Fruit fly (Drosophila melanogaster) whole organism, embryonic: Measurements from ENCODE around the gene GstO2.

Experiments used
- ATbp ChIP-seq: fragments of 200-800 bp; sonication (Bioruptor generic); optimal IDR thresholded peaks from 2 replicates; lab custom pipeline; 2017; ENCODE audit warnings: missing biosample characterization, mild to moderate bottlenecking, missing genetic modification characterization, missing genetic modification reagents
- Ada2b ChIP-seq: fragments of 200-800 bp; sonication (Bioruptor generic); IDR thresholded peaks from 2 replicates; pipeline ENCODE4 v1.3.6; 2022; ENCODE audit warnings: missing biosample characterization, missing genetic modification characterization
- Bteb2 ChIP-seq: fragments of 200-800 bp; sonication (Bioruptor generic); optimal IDR thresholded peaks from 2 replicates; lab custom pipeline; 2016; ENCODE audit warnings: missing biosample characterization, missing genetic modification characterization
- C15 ChIP-seq: fragments of 200-800 bp; sonication (Bioruptor generic); IDR thresholded peaks from 3 replicates; pipeline ENCODE4 v1.3.6; 2022; ENCODE audit warnings: missing biosample characterization, missing genetic modification characterization
- CG10209 ChIP-seq: fragments of 200-800 bp; sonication (Bioruptor generic); optimal IDR thresholded peaks from 3 replicates; lab custom pipeline; 2017; ENCODE audit warnings: missing biosample characterization, mild to moderate bottlenecking, missing genetic modification characterization, missing genetic modification reagents
- CG11085 ChIP-seq: fragments of 200-800 bp; sonication (Bioruptor generic); IDR thresholded peaks from 2 replicates; pipeline ENCODE4 v1.3.6; 2022; ENCODE audit warnings: missing biosample characterization, missing genetic modification characterization
- CG12071 ChIP-seq: fragments of 200-800 bp; sonication (Bioruptor generic); optimal IDR thresholded peaks from 3 replicates; lab custom pipeline; 2018; ENCODE audit warnings: missing biosample characterization, mild to moderate bottlenecking, missing genetic modification characterization
- CG12219 ChIP-seq: fragments of 200-800 bp; sonication (Bioruptor generic); optimal IDR thresholded peaks from 3 replicates; lab custom pipeline; 2018; ENCODE audit warnings: missing biosample characterization, mild to moderate bottlenecking, missing genetic modification characterization
- CG15601 ChIP-seq: fragments of 200-800 bp; sonication (Bioruptor generic); optimal IDR thresholded peaks from 3 replicates; lab custom pipeline; 2019; ENCODE audit warnings: missing biosample characterization, mild to moderate bottlenecking, missing genetic modification characterization, moderate library complexity
- CG18764 ChIP-seq: fragments of 200-800 bp; sonication (Bioruptor generic); optimal IDR thresholded peaks from 3 replicates; lab custom pipeline; 2016; ENCODE audit warnings: missing biosample characterization, missing genetic modification characterization
- CG2120 ChIP-seq: fragments of 200-800 bp; sonication (Bioruptor generic); optimal IDR thresholded peaks from 3 replicates; lab custom pipeline; 2016; ENCODE audit warnings: missing biosample characterization, missing genetic modification characterization
- CG3838 ChIP-seq: fragments of 200-800 bp; sonication (Bioruptor generic); optimal IDR thresholded peaks from 3 replicates; lab custom pipeline; 2016; ENCODE audit warnings: missing biosample characterization, missing genetic modification characterization
- CG5245 ChIP-seq: fragments of 200-800 bp; sonication (Bioruptor generic); optimal IDR thresholded peaks from 3 replicates; lab custom pipeline; 2016; ENCODE audit warnings: missing biosample characterization, missing genetic modification characterization
- CG7839 ChIP-seq: fragments of 200-800 bp; sonication (Bioruptor generic); optimal IDR thresholded peaks from 3 replicates; lab custom pipeline; 2018; ENCODE audit warnings: missing biosample characterization, mild to moderate bottlenecking, missing genetic modification characterization, moderate library complexity
- CG7987 ChIP-seq: fragments of 200-800 bp; sonication (Bioruptor generic); optimal IDR thresholded peaks from 2 replicates; lab custom pipeline; 2018; ENCODE audit warnings: missing biosample characterization, mild to moderate bottlenecking, missing genetic modification characterization, moderate library complexity
- CG8281 ChIP-seq: fragments of 200-800 bp; sonication (Bioruptor generic); optimal IDR thresholded peaks from 2 replicates; lab custom pipeline; 2018; ENCODE audit warnings: missing biosample characterization, mild to moderate bottlenecking, missing genetic modification characterization, moderate library complexity
- CG8290 ChIP-seq, 3 experiments: fragments of 200-800 bp; sonication (Bioruptor generic); optimal IDR thresholded peaks; 2 replicates each; lab custom pipeline; 2016 to 2019; ENCODE audit warnings: missing biosample characterization in 3 of 3, missing genetic modification characterization in 3 of 3, mild to moderate bottlenecking in 2 of 3, moderate library complexity in 1 of 3
- CHES-1-like ChIP-seq: fragments of 200-800 bp; sonication (Bioruptor generic); optimal IDR thresholded peaks from 2 replicates; lab custom pipeline; 2016; ENCODE audit warnings: missing biosample characterization, missing genetic modification characterization
- D19B ChIP-seq: fragments of 200-800 bp; sonication (Bioruptor generic); optimal IDR thresholded peaks from 2 replicates; lab custom pipeline; 2017; ENCODE audit warnings: missing biosample characterization, mild to moderate bottlenecking, missing genetic modification characterization
- Deaf1 ChIP-seq: fragments of 200-800 bp; optimal IDR thresholded peaks from 3 replicates; lab custom pipeline; 2019; ENCODE audit warnings: missing biosample characterization, mild to moderate bottlenecking, missing genetic modification characterization, moderate library complexity
- Drgx ChIP-seq: fragments of 200-800 bp; sonication (Bioruptor generic); IDR thresholded peaks from 2 replicates; pipeline ENCODE4 v1.3.6; 2022; ENCODE audit warnings: missing biosample characterization, missing genetic modification characterization
- Ets65A ChIP-seq: fragments of 200-800 bp; sonication (Bioruptor generic); peaks from one replicate; lab custom pipeline; 2016; ENCODE audit warnings: missing biosample characterization, missing genetic modification characterization
- HHEX ChIP-seq: fragments of 200-800 bp; sonication (Bioruptor generic); optimal IDR thresholded peaks from 3 replicates; lab custom pipeline; 2017; ENCODE audit warnings: missing biosample characterization, mild to moderate bottlenecking, missing genetic modification characterization, missing genetic modification reagents
- Hey ChIP-seq: fragments of 200-800 bp; sonication (Bioruptor generic); optimal IDR thresholded peaks from 3 replicates; lab custom pipeline; 2018; ENCODE audit warnings: missing biosample characterization, mild to moderate bottlenecking, missing genetic modification characterization
- Hmx ChIP-seq: fragments of 200-800 bp; sonication (Bioruptor generic); optimal IDR thresholded peaks from 2 replicates; lab custom pipeline; 2016; ENCODE audit warnings: missing biosample characterization, missing genetic modification characterization
- NFAT ChIP-seq: fragments of 200-800 bp; sonication (Bioruptor generic); IDR thresholded peaks from 2 replicates; pipeline ENCODE4 v1.3.6; 2022; ENCODE audit warnings: missing biosample characterization, missing genetic modification characterization
- NfI ChIP-seq: fragments of 200-800 bp; sonication (Bioruptor generic); optimal IDR thresholded peaks from 3 replicates; lab custom pipeline; 2018; ENCODE audit warnings: missing biosample characterization, mild to moderate bottlenecking, missing genetic modification characterization, moderate library complexity
- Oaz ChIP-seq: fragments of 200-800 bp; sonication (Bioruptor generic); IDR thresholded peaks from 2 replicates; pipeline ENCODE4 v1.3.6; 2022; ENCODE audit warnings: missing biosample characterization, missing genetic modification characterization
- Side ChIP-seq: fragments of 200-800 bp; sonication (Bioruptor generic); optimal IDR thresholded peaks from 2 replicates; lab custom pipeline; 2016; ENCODE audit warnings: missing biosample characterization, missing genetic modification characterization
- Sin3A ChIP-seq: fragments of >200 bp; optimal IDR thresholded peaks from 2 replicates; lab custom pipeline; 2018
- Usf ChIP-seq: fragments of 200-800 bp; sonication (Bioruptor generic); optimal IDR thresholded peaks from 2 replicates; lab custom pipeline; 2017; ENCODE audit warnings: missing genotype, missing biosample characterization, missing genetic modification characterization
- ab ChIP-seq: fragments of 200-800 bp; sonication (Bioruptor generic); optimal IDR thresholded peaks from 2 replicates; lab custom pipeline; 2016; ENCODE audit warnings: missing biosample characterization, missing genetic modification characterization
- ac ChIP-seq: fragments of 200-800 bp; sonication (Bioruptor generic); optimal IDR thresholded peaks from 3 replicates; lab custom pipeline; 2017; ENCODE audit warnings: missing biosample characterization, mild to moderate bottlenecking, missing genetic modification characterization
- ase ChIP-seq: fragments of 200-800 bp; sonication (Bioruptor generic); IDR thresholded peaks from 3 replicates; pipeline ENCODE4 v1.3.6; 2022; ENCODE audit warnings: missing biosample characterization, missing genetic modification characterization
- cas ChIP-seq: fragments of 200-800 bp; sonication (Bioruptor generic); IDR thresholded peaks from 2 replicates; pipeline ENCODE4 v1.3.6; 2022; ENCODE audit warnings: missing biosample characterization, missing genetic modification characterization
- ci ChIP-seq: fragments of 200-800 bp; sonication (Bioruptor generic); IDR thresholded peaks from 3 replicates; pipeline ENCODE4 v1.3.6; 2022; ENCODE audit warnings: missing biosample characterization, missing genetic modification characterization
- crol ChIP-seq: fragments of 200-800 bp; sonication (Bioruptor generic); IDR thresholded peaks from 2 replicates; pipeline ENCODE4 v1.3.6; 2022; ENCODE audit warnings: missing biosample characterization, missing genetic modification characterization
- cwo ChIP-seq: fragments of 200-800 bp; sonication (Bioruptor generic); optimal IDR thresholded peaks from 3 replicates; lab custom pipeline; 2017; ENCODE audit warnings: missing biosample characterization, missing genetic modification characterization, mild to moderate bottlenecking, moderate library complexity, missing genetic modification reagents
- dati ChIP-seq: fragments of 200-800 bp; sonication (Bioruptor generic); IDR thresholded peaks from 2 replicates; pipeline ENCODE4 v1.3.6; 2022; ENCODE audit warnings: missing biosample characterization, missing genetic modification characterization
- disco-r ChIP-seq: fragments of 200-800 bp; sonication (Bioruptor generic); optimal IDR thresholded peaks from 2 replicates; lab custom pipeline; 2016; ENCODE audit warnings: missing biosample characterization, missing genetic modification characterization
- esg ChIP-seq: fragments of 200-800 bp; sonication (Bioruptor generic); conservative IDR thresholded peaks from 2 replicates; pipeline ENCODE4 v1.3.6; 2022; ENCODE audit warnings: missing biosample characterization, missing genetic modification characterization
- gro ChIP-seq: fragments of 200-800 bp; sonication (Bioruptor generic); optimal IDR thresholded peaks from 2 replicates; lab custom pipeline; 2016; ENCODE audit warnings: missing biosample characterization, missing genetic modification characterization
- hth ChIP-seq: fragments of >200 bp; optimal IDR thresholded peaks from 2 replicates; lab custom pipeline; 2017; ENCODE audit warnings: inconsistent platforms
- lov ChIP-seq, 2 experiments: fragments of 200-800 bp in 1 of 2; fragments of >200 bp in 1 of 2; sonication (Bioruptor generic) in 1 of 2; IDR thresholded peaks in 1 of 2; optimal IDR thresholded peaks in 1 of 2; 2 replicates in 1 of 2; 3 replicates in 1 of 2; pipeline versions ENCODE4 v1.3.6 to Lab custom; 2017 to 2022; ENCODE audit warnings: missing biosample characterization in 1 of 2, missing genetic modification characterization in 1 of 2
- nerfin-2 ChIP-seq: fragments of 200-800 bp; sonication (Bioruptor generic); IDR thresholded peaks from 2 replicates; pipeline ENCODE4 v1.3.6; 2022; ENCODE audit warnings: missing biosample characterization, missing genetic modification characterization; ENCODE audit not compliant: partially characterized antibody
- odd ChIP-seq: fragments of 200-800 bp; sonication (Bioruptor generic); optimal IDR thresholded peaks from 2 replicates; lab custom pipeline; 2017; ENCODE audit warnings: missing biosample characterization, mild to moderate bottlenecking, missing genetic modification characterization
- p53 ChIP-seq: fragments of 200-800 bp; sonication (Bioruptor generic); optimal IDR thresholded peaks from 2 replicates; lab custom pipeline; 2016; ENCODE audit warnings: missing biosample characterization, missing genetic modification characterization
- stc ChIP-seq: fragments of 200-800 bp; sonication (Bioruptor generic); IDR thresholded peaks from 2 replicates; pipeline ENCODE4 v1.3.6; 2022; ENCODE audit warnings: missing biosample characterization, missing genetic modification characterization
- vfl ChIP-seq: fragments of 200-800 bp; sonication (Bioruptor generic); optimal IDR thresholded peaks from 2 replicates; lab custom pipeline; 2016; ENCODE audit warnings: missing biosample characterization, missing genetic modification characterization
- zfh1 ChIP-seq: fragments of 200-800 bp; sonication (Bioruptor generic); IDR thresholded peaks from 3 replicates; pipeline ENCODE4 v1.3.6; 2022; ENCODE audit warnings: missing biosample characterization, missing genetic modification characterization

Gene GstO2

DNA sequence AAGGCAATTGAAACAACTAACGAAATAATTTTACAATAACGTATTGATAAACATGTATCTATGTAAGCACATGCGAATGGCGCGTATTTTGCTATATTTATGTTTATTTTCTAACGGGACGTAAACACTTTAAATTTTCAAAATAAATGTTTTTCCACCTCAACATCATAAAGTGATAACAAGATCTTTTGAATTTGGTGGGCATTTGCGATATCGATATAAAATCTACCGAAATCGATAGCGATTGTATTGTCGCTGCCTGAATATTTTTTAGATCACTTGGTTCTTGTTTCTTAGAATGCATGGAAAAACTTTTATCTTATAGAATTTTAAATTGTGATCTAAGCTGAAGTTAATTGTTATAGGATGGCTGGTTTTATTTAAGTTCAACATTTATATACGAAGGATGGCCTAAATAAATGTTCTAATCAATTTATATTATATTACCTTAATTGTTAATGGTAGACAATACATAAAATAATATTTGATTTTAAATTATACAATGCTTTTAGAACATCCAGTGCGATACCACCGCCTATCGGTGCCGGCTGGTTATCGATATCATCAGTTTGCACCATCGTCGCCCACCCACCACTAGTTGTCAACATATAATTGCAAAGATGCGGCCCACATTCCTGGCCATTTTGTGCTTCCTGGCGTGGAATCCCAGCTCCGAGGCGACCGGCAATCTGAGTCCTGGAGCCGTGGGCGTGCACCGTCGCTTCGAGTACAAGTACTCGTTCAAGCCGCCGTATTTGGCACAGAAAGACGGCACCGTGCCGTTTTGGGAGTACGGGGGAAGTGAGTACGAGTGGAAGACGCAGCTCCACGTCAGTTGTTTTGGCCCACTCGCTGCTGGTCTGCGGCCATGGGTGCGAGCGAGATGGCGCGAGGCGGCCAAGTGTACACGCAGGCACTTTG, 11.3 kb upstream of the GstO2 start, which contains the start of gene ergic53 (continued):
- TF ChIP-seq odd (GFP tag; lab: Kevin White, UChicago) (no peak), Sin3A (lab: Kevin White, UChicago) (peak; percentile 37), nerfin-2 (GFP tag; lab: Robert Waterston, UW) (peak; percentile 77), Ada2b (GFP tag; lab: Robert Waterston, UW) (no peak), p53 (no peak), cwo (no peak), ci (no peak), CG18764 (GFP tag; lab: Kevin White, UChicago) (no peak), ATbp (no peak), crol (GFP tag; lab: Robert Waterston, UW) (peak; percentile 91), HHEX (no peak), lov (optimal IDR thresholded peaks at IDR 0.05; lab: Kevin White, UChicago) (no peak), lov (GFP tag; IDR thresholded peaks at IDR 0.05; lab: Robert Waterston, UW) (no peak), Side (no peak), D19B (no peak), Ets65A (GFP tag; lab: Kevin White, UChicago) (no peak), CG8281 (tag; lab: Kevin White, UChicago) (no peak), vfl (GFP tag; lab: Kevin White, UChicago) (no peak), Bteb2 (GFP tag; lab: Kevin White, UChicago) (no peak), CG15601 (tag; lab: Kevin White, UChicago) (no peak), stc (no peak), Hmx (GFP tag; lab: Kevin White, UChicago) (no peak), CG12219 (GFP tag; lab: Kevin White, UChicago) (no peak), Hey (tag; lab: Kevin White, UChicago) (no peak), zfh1 (GFP tag; lab: Robert Waterston, UW) (no peak), C15 (GFP tag; lab: Robert Waterston, UW) (no peak), ac (GFP tag; lab: Kevin White, UChicago) (no peak), NFAT (no peak), esg (GFP tag; lab: Robert Waterston, UW) (no peak), Drgx (GFP tag; lab: Robert Waterston, UW) (no peak), cas (GFP tag; lab: Robert Waterston, UW) (no peak), Deaf1 (no peak), CG8290 (GFP tag; optimal IDR thresholded peaks at IDR 0.05; lab: Kevin White, UChicago) (no peak), CG8290 (tag; optimal IDR thresholded peaks at IDR 0.05; lab: Kevin White, UChicago) (no peak), disco-r (GFP tag; lab: Kevin White, UChicago) (peak; percentile 41), CHES-1-like (GFP tag; lab: Kevin White, UChicago) (peak; percentile 58), gro (GFP tag; lab: Kevin White, UChicago) (no peak), CG2120 (GFP tag; lab: Kevin White, UChicago) (no peak), CG7839 (tag; lab: Kevin White, UChicago) (no peak), ab (no peak), CG10209 (GFP tag; lab: Kevin White, UChicago) (no peak), Oaz (GFP tag; lab: Robert Waterston, UW) (no peak), CG7987 (GFP tag; lab: Kevin White, UChicago) (no peak), ase (no peak), dati (GFP tag; lab: Robert Waterston, UW) (no peak), hth (no peak), CG5245 (GFP tag; lab: Kevin White, UChicago) (no peak), Usf (GFP tag; lab: Kevin White, UChicago) (no peak), NfI (GFP tag; lab: Kevin White, UChicago) (no peak), CG12071 (no peak), CG11085 (no peak), CG3838 (GFP tag; lab: Kevin White, UChicago) (no peak)
